Fruit fly (Drosophila melanogaster): Measurements from ENCODE around the gene CG4872.

The CG4872 gene

DNA sequence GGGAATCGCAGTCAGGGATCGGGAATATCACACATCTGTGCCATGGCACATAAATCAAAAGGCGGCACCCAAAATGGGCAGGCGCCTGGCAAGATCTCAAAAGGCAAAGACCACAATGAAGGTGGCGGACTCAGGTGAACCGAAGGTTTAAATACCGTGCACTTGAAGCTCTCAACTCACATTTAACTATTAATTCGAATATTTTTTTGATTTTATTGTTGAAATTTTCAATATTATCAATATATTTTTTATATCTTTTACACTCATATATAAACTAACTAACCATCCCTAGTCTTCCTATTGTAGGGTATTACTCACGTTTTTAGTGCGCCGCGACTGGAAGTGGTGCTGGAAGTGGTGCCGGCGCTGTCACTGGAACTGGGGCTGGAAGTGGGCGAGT is 32.2 kb upstream of the CG4872 start (continued):
- TF ChIP-seq Mad (GFP tag; optimal IDR thresholded peaks at IDR 0.05) = no peak
- no peak for TF ChIP-seq usp (GFP tag; optimal IDR thresholded peaks at IDR 0.05)
- TF ChIP-seq rib (GFP tag; IDR thresholded peaks at IDR 0.05) = no peak
- no peak for TF ChIP-seq CG12155 (GFP tag; optimal IDR thresholded peaks at IDR 0.05)
- TF ChIP-seq CG3163 (GFP tag; optimal IDR thresholded peaks at IDR 0.05) = no peak
- no peak for TF ChIP-seq CkIIα-i1 (GFP tag; IDR thresholded peaks at IDR 0.05)
- no peak for TF ChIP-seq dimm (GFP tag; IDR thresholded peaks at IDR 0.05)
- no peak for TF ChIP-seq Mrtf (GFP tag; IDR thresholded peaks at IDR 0.05)
- TF ChIP-seq org-1 (GFP tag; optimal IDR thresholded peaks at IDR 0.05) = no peak
- no peak for TF ChIP-seq CG1529 (GFP tag; optimal IDR thresholded peaks at IDR 0.05)
- no peak for TF ChIP-seq CG10654 (GFP tag; optimal IDR thresholded peaks at IDR 0.05)
- TF ChIP-seq Dip2 (GFP tag; IDR thresholded peaks at IDR 0.05) = no peak
- TF ChIP-seq Optix (GFP tag; IDR thresholded peaks at IDR 0.05) = no peak
- TF ChIP-seq Hr39 (optimal IDR thresholded peaks at IDR 0.05) = no peak
- TF ChIP-seq Hr3 (GFP tag; optimal IDR thresholded peaks at IDR 0.05) = no peak
- TF ChIP-seq pros (GFP tag; optimal IDR thresholded peaks at IDR 0.05) = no peak
- TF ChIP-seq PHDP (tag; optimal IDR thresholded peaks at IDR 0.05) = no peak
- no peak for TF ChIP-seq ato (GFP tag; IDR thresholded peaks at IDR 0.05; ENCODE audit: partially characterized antibody)
- TF ChIP-seq ssp (GFP tag; IDR thresholded peaks at IDR 0.05) = no peak
- TF ChIP-seq pzg (GFP tag; optimal IDR thresholded peaks at IDR 0.05) = no peak
- TF ChIP-seq wor (GFP tag; IDR thresholded peaks at IDR 0.05) = no peak
- TF ChIP-seq CG6791 (GFP tag; IDR thresholded peaks at IDR 0.05; ENCODE audit: partially characterized antibody) = no peak
- no peak for TF ChIP-seq tap (tag; optimal IDR thresholded peaks at IDR 0.05)
- no peak for TF ChIP-seq CG17186 (GFP tag; optimal IDR thresholded peaks at IDR 0.05)
- TF ChIP-seq pan (optimal IDR thresholded peaks at IDR 0.05) = no peak
- TF ChIP-seq pan (GFP tag; optimal IDR thresholded peaks at IDR 0.05 in 1 of 2, IDR thresholded peaks at IDR 0.05 in 1 of 2) = peak in 1 of 2 experiments; percentile 8
- TF ChIP-seq fd3F (GFP tag; optimal IDR thresholded peaks at IDR 0.05) = no peak
- TF ChIP-seq CG7963 (GFP tag; IDR thresholded peaks at IDR 0.05; ENCODE audit: partially characterized antibody) = no peak
- TF ChIP-seq kah (GFP tag; optimal IDR thresholded peaks at IDR 0.05) = no peak
- no peak; the same call in 2 of the 3 replicates for TF ChIP-seq ken (GFP tag; IDR thresholded peaks at IDR 0.05)
- no peak for TF ChIP-seq ewg (GFP tag; optimal IDR thresholded peaks at IDR 0.05)
- TF ChIP-seq Blimp-1 (GFP tag; optimal IDR thresholded peaks at IDR 0.05) = peak; percentile 38
- TF ChIP-seq lov (optimal IDR thresholded peaks at IDR 0.05) = no peak
- TF ChIP-seq lov (GFP tag; IDR thresholded peaks at IDR 0.05) = no peak
- no peak for TF ChIP-seq CG2202 (tag; optimal IDR thresholded peaks at IDR 0.05)
- no peak for TF ChIP-seq Lim3 (GFP tag; IDR thresholded peaks at IDR 0.05)
- no peak for TF ChIP-seq z (GFP tag; IDR thresholded peaks at IDR 0.05)
- no peak for TF ChIP-seq abd-A (tag; optimal IDR thresholded peaks at IDR 0.05)
- no peak for TF ChIP-seq Hsf (GFP tag; optimal IDR thresholded peaks at IDR 0.05)
- TF ChIP-seq Awh (GFP tag; IDR thresholded peaks at IDR 0.05) = no peak
- peak; percentile 39 for TF ChIP-seq gem (tag; optimal IDR thresholded peaks at IDR 0.05)
- TF ChIP-seq sc (optimal IDR thresholded peaks at IDR 0.05) = no peak
- TF ChIP-seq sc (GFP tag; optimal IDR thresholded peaks at IDR 0.05) = no peak
- TF ChIP-seq GATAe (GFP tag; conservative IDR thresholded peaks at IDR 0.05) = no peak
- no peak for TF ChIP-seq CG15514 (GFP tag; optimal IDR thresholded peaks at IDR 0.05)
- TF ChIP-seq sisA (GFP tag; IDR thresholded peaks at IDR 0.05) = peak; percentile 41
- no peak for TF ChIP-seq Opbp (GFP tag; IDR thresholded peaks at IDR 0.05; ENCODE audit: partially characterized antibody)
- TF ChIP-seq Mes4 (GFP tag; optimal IDR thresholded peaks at IDR 0.05) = no peak
- TF ChIP-seq Camta (GFP tag; optimal IDR thresholded peaks at IDR 0.05) = no peak
- no peak for TF ChIP-seq Dad (GFP tag; optimal IDR thresholded peaks at IDR 0.05)
- no peak for TF ChIP-seq CG2889 (GFP tag; IDR thresholded peaks at IDR 0.05)
- TF ChIP-seq ATbp (GFP tag; optimal IDR thresholded peaks at IDR 0.05) = no peak
- TF ChIP-seq Fer1 (GFP tag; optimal IDR thresholded peaks at IDR 0.05) = no peak
- TF ChIP-seq CG4854 (GFP tag; optimal IDR thresholded peaks at IDR 0.05) = no peak
